Worm (Caenorhabditis elegans): Measurements from ENCODE around the gene atat-2.

atat-2 gene

ce11 chrX:5811997-5812562, 36.8 kb upstream of the atat-2 start (continued):
- TF ChIP-seq pha-4 (GFP tag; IDR thresholded peaks at IDR 0.05): peak; percentile 53; the same call in 1 of the 2 replicates
- no peak for TF ChIP-seq pha-4 (tag; optimal IDR thresholded peaks at IDR 0.05)
- peak in 1 of 2 experiments; percentile 88 for TF ChIP-seq unc-62 (GFP tag; optimal IDR thresholded peaks at IDR 0.05 in 1 of 2)
- TF ChIP-seq unc-62 (tag; optimal IDR thresholded peaks at IDR 0.05): no peak
- TF ChIP-seq ceh-20 (GFP tag; IDR thresholded peaks at IDR 0.05): no peak
- peak; percentile 100 for TF ChIP-seq hlh-11 (tag; optimal IDR thresholded peaks at IDR 0.05)
- no peak for TF ChIP-seq lin-29 (GFP tag; IDR thresholded peaks at IDR 0.05)
- TF ChIP-seq F10B5.3 (tag; optimal IDR thresholded peaks at IDR 0.05): peak; percentile 42
- TF ChIP-seq zag-1 (tag; optimal IDR thresholded peaks at IDR 0.05): no peak
- TF ChIP-seq duxl-1 (tag; optimal IDR thresholded peaks at IDR 0.05; ENCODE audit: poor library complexity): no peak
- TF ChIP-seq nhr-28 (tag; optimal IDR thresholded peaks at IDR 0.05): peak; percentile 30
- TF ChIP-seq zfp-2 (tag; optimal IDR thresholded peaks at IDR 0.05): no peak
- peak; percentile 46 for TF ChIP-seq dpl-1 (GFP tag; optimal IDR thresholded peaks at IDR 0.05)
- TF ChIP-seq madf-9 (GFP tag; conservative IDR thresholded peaks at IDR 0.05): peak; percentile 65
- TF ChIP-seq nhr-48 (tag; optimal IDR thresholded peaks at IDR 0.05): peak; percentile 86
- TF ChIP-seq set-16 (GFP tag; IDR thresholded peaks at IDR 0.05): peak; percentile 83
- TF ChIP-seq rbr-2 (tag; optimal IDR thresholded peaks at IDR 0.05): peak; percentile 76

DNA sequence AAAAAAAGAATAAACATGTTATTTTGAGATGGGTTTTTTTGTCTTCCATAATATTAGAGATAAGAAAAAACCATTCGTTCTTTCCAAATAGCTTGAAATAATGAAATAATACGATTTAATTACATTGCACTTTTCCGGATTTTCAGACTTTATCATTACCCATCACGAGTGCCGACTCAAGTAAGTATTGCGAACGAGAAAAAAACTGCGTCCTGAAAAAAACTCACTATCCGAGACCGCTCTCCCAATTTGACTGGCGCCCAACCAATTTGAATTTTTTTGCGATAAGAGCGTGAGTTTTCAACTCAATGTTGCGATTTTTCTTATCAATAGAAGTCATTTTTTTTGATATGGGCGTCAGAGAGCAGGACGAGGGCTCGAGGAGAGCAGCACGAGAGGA, 35.9 kb upstream of the atat-2 start:
- TF ChIP-seq nhr-77 (tag; optimal IDR thresholded peaks at IDR 0.05) (peak; percentile 62), pha-4 (GFP tag; IDR thresholded peaks at IDR 0.05) (0 out of 2 replicates have a peak, but pooled peaks have one; percentile 30), pha-4 (tag; optimal IDR thresholded peaks at IDR 0.05) (no peak), lin-15B (tag; optimal IDR thresholded peaks at IDR 0.05) (no peak), mes-2 (tag; optimal IDR thresholded peaks at IDR 0.05; ENCODE audit: poor library complexity, severe bottlenecking) (peak; percentile 10), nhr-41 (GFP tag; IDR thresholded peaks at IDR 0.05) (0 out of 2 replicates have a peak, but pooled peaks have one; percentile 30), mep-1 (tag; optimal IDR thresholded peaks at IDR 0.05) (peak; percentile 23), lin-39 (tag; optimal IDR thresholded peaks at IDR 0.05) (no peak), Y5F2A.4 (GFP tag; optimal IDR thresholded peaks at IDR 0.05) (no peak), dve-1 (tag; optimal IDR thresholded peaks at IDR 0.05; ENCODE audit: insufficient read depth) (peak; percentile 77), hlh-11 (tag; optimal IDR thresholded peaks at IDR 0.05) (peak; percentile 87), php-3 (GFP tag; IDR thresholded peaks at IDR 0.05) (peak; percentile 79), tra-1 (GFP tag; IDR thresholded peaks at IDR 0.05) (peak; percentile 72), dmd-6 (GFP tag; IDR thresholded peaks at IDR 0.05) (peak; percentile 84), nhr-28 (tag; optimal IDR thresholded peaks at IDR 0.05) (peak; percentile 61), nhr-48 (tag; optimal IDR thresholded peaks at IDR 0.05) (peak; percentile 38), nhr-6 (tag; optimal IDR thresholded peaks at IDR 0.05) (peak; percentile 16), pqm-1 (tag; optimal IDR thresholded peaks at IDR 0.05) (peak; percentile 92), T20F7.1 (GFP tag; optimal IDR thresholded peaks at IDR 0.05) (no peak), F44E2.7 (GFP tag; IDR thresholded peaks at IDR 0.05) (no peak), hlh-30 (tag; optimal IDR thresholded peaks at IDR 0.05; ENCODE audit: insufficient read depth) (peak; percentile 33), daf-16 (GFP tag; optimal IDR thresholded peaks at IDR 0.05) (no peak), daf-16 (tag; optimal IDR thresholded peaks at IDR 0.05) (peak; percentile 83)

DNA sequence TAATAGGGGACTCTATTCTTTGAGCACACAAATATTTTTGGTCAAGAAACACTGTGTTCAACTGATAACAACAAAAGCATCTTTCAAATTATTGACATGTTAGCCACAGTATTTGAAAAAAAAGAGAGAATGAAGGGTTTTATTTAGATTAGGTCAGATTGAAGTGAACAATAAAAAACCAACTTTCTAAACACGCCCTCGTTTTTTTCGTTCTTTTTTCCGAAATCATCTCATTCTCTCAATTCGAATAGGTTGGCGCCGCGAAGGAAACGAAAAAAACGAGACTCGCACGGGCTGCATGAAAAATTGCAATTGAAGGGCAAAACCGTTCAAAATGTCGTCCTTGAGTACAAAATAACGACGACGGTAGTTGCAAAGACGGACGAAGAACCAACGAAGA, 34.6 kb upstream of the atat-2 start:
- TF ChIP-seq dve-1 (tag; optimal IDR thresholded peaks at IDR 0.05; ENCODE audit: insufficient read depth): peak; percentile 20
- TF ChIP-seq hmg-1.1 (GFP tag; IDR thresholded peaks at IDR 0.05): no peak
- TF ChIP-seq madf-9 (GFP tag; conservative IDR thresholded peaks at IDR 0.05): no peak
- no peak for TF ChIP-seq F49E8.2 (tag; optimal IDR thresholded peaks at IDR 0.05; ENCODE audit: borderline replicate concordance)
- TF ChIP-seq nhr-41 (GFP tag; IDR thresholded peaks at IDR 0.05): no peak
- no peak for TF ChIP-seq daf-16 (GFP tag; optimal IDR thresholded peaks at IDR 0.05)
- peak; percentile 63 for TF ChIP-seq daf-16 (tag; optimal IDR thresholded peaks at IDR 0.05)
- no peak for TF ChIP-seq F26F4.8 (GFP tag; conservative IDR thresholded peaks at IDR 0.05)
- TF ChIP-seq ctbp-1 (GFP tag; IDR thresholded peaks at IDR 0.05): no peak
- no peak for TF ChIP-seq ceh-82 (tag; optimal IDR thresholded peaks at IDR 0.05)
- TF ChIP-seq R02D3.7 (tag; optimal IDR thresholded peaks at IDR 0.05): no peak
- TF ChIP-seq fos-1 (tag; optimal IDR thresholded peaks at IDR 0.05): no peak
- TF ChIP-seq nhr-48 (tag; optimal IDR thresholded peaks at IDR 0.05): no peak
- no peak for TF ChIP-seq ceh-62 (tag; optimal IDR thresholded peaks at IDR 0.05)
- TF ChIP-seq F10B5.3 (tag; optimal IDR thresholded peaks at IDR 0.05): no peak
- TF ChIP-seq daf-12 (tag; optimal IDR thresholded peaks at IDR 0.05): no peak
- TF ChIP-seq dmd-6 (GFP tag; IDR thresholded peaks at IDR 0.05): peak; percentile 67
- no peak for TF ChIP-seq dmd-8 (GFP tag; IDR thresholded peaks at IDR 0.05)
- TF ChIP-seq gei-8 (GFP tag; optimal IDR thresholded peaks at IDR 0.05): no peak
- no peak for TF ChIP-seq D1046.2 (GFP tag; IDR thresholded peaks at IDR 0.05)
- TF ChIP-seq zag-1 (tag; optimal IDR thresholded peaks at IDR 0.05): no peak
- no peak for TF ChIP-seq ces-1 (GFP tag; optimal IDR thresholded peaks at IDR 0.05)
